Fruit fly (Drosophila melanogaster) whole organism: ENCODE measurements around the gene Sgs7.
A peak's percentile ranks its signal among the peaks of the same experiment; 100 is the strongest.

Source experiments
- CG8478 ChIP-seq: fragments of >200 bp; optimal IDR thresholded peaks from 2 replicates; lab custom pipeline; 2018; ENCODE audit warnings: inconsistent platforms
- Dll ChIP-seq: fragments of >200 bp; optimal IDR thresholded peaks from 2 replicates; lab custom pipeline; 2017
- EcR ChIP-seq, 2 experiments: fragments of >200 bp; optimal IDR thresholded peaks; 2 replicates each; lab custom pipeline; 2017; ENCODE audit warnings: missing biosample characterization in 2 of 2, missing genetic modification characterization in 2 of 2, missing genetic modification reagents in 2 of 2
- pan ChIP-seq: fragments of >200 bp; optimal IDR thresholded peaks from 2 replicates; lab custom pipeline; 2017
- psq ChIP-seq: fragments of >200 bp; optimal IDR thresholded peaks from 2 replicates; lab custom pipeline; 2017
- usp ChIP-seq: fragments of >200 bp; optimal IDR thresholded peaks from 2 replicates; lab custom pipeline; 2017; ENCODE audit warnings: missing biosample characterization, missing genetic modification characterization, mixed read lengths

Gene Sgs7

dm6 chr3L:11509294-11509911 lies at the start of gene Sgs7, which contains the start of gene Sgs8:
Sgs7 (plus strand) TSS chr3L:11509861.
Sgs8 (minus strand) TSS chr3L:11509394.
- no peak for TF ChIP-seq psq (lab: Kevin White, UChicago)
- TF ChIP-seq EcR (GFP tag; optimal IDR thresholded peaks at IDR 0.05; lab: Kevin White, UChicago) = no peak
- TF ChIP-seq usp (GFP tag; lab: Kevin White, UChicago) = no peak
- no peak for TF ChIP-seq CG8478
- no peak for TF ChIP-seq pan (lab: Kevin White, UChicago)
- no peak for TF ChIP-seq Dll (lab: Kevin White, UChicago)

DNA sequence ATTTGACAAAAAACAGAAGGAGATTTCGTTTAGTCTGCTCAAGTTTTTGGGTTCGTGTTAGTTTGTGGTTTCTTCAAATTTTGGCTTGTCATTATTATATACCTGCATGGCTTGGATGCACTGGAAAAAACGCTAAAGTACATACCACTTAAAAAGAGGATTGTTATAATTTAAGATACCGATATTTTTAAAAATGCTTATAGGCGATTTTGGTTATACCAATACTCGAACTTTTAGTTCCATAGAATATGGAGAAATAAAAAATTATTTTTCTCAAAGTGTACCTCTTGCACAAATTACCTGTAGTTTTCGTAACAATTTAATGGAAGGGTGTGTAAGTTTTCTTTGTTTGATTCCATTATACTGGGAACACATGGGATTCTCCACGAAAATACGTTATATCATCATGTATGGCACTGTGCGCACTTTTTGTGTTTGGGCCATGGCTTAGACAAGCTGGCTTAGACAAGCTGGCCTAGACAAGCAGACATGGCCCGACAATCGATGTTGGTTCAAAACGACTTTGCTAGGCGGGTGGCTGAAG lies 44.2 kb upstream of the Sgs7 start, which contains the start of gene Fum3:
Fum3 (minus strand) TSS at position 494 of the 544 bp plus-strand sequence.
- TF ChIP-seq pan (lab: Kevin White, UChicago) (no peak), usp (GFP tag; lab: Kevin White, UChicago) (no peak), EcR (GFP tag; optimal IDR thresholded peaks at IDR 0.05; lab: Kevin White, UChicago) (no peak), psq (lab: Kevin White, UChicago) (no peak), CG8478 (no peak), Dll (lab: Kevin White, UChicago) (no peak)

dm6 chr3L:11466985-11467384 lies 42.7 kb upstream of the Sgs7 start:
- TF ChIP-seq Dll (lab: Kevin White, UChicago) (no peak), psq (lab: Kevin White, UChicago) (no peak), pan (lab: Kevin White, UChicago) (no peak), CG8478 (no peak), EcR (GFP tag; optimal IDR thresholded peaks at IDR 0.05; lab: Kevin White, UChicago) (no peak), usp (GFP tag; lab: Kevin White, UChicago) (no peak)

dm6 chr3L:11472388-11472787 lies 37.3 kb upstream of the Sgs7 start:
- TF ChIP-seq EcR (GFP tag; optimal IDR thresholded peaks at IDR 0.05; lab: Kevin White, UChicago) (no peak), Dll (lab: Kevin White, UChicago) (no peak), pan (lab: Kevin White, UChicago) (no peak), CG8478 (no peak), usp (GFP tag; lab: Kevin White, UChicago) (no peak), psq (lab: Kevin White, UChicago) (no peak)

dm6 chr3L:11472991-11473390 lies 36.7 kb upstream of the Sgs7 start, which contains the start of gene Vha16-3:
Vha16-3 (plus strand) TSS chr3L:11473291.
- TF ChIP-seq usp (GFP tag; lab: Kevin White, UChicago) = no peak
- TF ChIP-seq EcR (GFP tag; optimal IDR thresholded peaks at IDR 0.05; lab: Kevin White, UChicago) = no peak
- TF ChIP-seq Dll (lab: Kevin White, UChicago) = no peak
- TF ChIP-seq psq (lab: Kevin White, UChicago) = no peak
- no peak for TF ChIP-seq pan (lab: Kevin White, UChicago)
- no peak for TF ChIP-seq CG8478

DNA sequence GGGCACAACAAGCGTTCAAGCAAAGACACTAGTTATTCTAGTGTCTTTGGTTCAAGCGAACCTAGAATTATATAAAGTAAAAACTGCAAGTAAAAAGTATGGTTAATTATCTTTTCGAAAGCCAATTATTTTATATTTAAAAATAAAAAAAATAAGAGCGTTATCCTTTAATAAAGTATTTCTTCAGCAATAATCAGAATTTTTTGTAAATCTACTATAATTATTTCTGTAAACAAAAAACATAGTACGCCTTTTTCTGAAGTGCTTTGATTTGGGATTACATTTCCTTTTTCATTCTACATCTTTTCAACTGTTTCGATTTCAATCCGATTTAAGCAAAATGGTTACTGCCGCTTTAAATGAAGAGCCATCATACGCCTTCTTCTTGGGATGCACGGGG lies 35.0 kb upstream of the Sgs7 start, which contains the start of gene Vha16-2:
Vha16-2 (plus strand) TSS at position 301 of the 400 bp plus-strand sequence.
- TF ChIP-seq usp (GFP tag; lab: Kevin White, UChicago) (no peak), pan (lab: Kevin White, UChicago) (no peak), CG8478 (no peak), EcR (GFP tag; optimal IDR thresholded peaks at IDR 0.05; lab: Kevin White, UChicago) (no peak), psq (lab: Kevin White, UChicago) (no peak), Dll (lab: Kevin White, UChicago) (no peak)

DNA sequence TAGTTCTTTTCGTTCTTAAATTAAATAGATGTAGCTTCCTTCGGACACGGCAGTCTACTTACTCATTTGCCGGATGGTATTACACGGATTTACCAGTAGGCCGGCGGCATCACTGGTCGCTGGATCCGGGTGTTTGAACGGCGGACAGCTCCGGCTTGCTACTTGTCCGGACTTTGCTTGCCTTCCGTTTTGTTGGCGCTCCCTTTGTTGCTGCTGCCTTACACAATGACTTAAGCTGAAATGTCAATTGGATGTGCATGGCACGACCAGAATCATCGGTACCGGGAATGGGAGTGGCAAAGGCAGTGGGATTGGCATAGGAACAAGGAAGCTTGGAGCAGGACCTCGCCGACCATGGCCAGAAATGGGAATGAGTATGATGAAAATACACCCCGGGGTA lies 29.4 kb upstream of the Sgs7 start:
- no peak for TF ChIP-seq Dll (lab: Kevin White, UChicago)
- TF ChIP-seq usp (GFP tag; lab: Kevin White, UChicago) = no peak
- no peak for TF ChIP-seq CG8478
- TF ChIP-seq psq (lab: Kevin White, UChicago) = no peak
- TF ChIP-seq pan (lab: Kevin White, UChicago) = no peak
- no peak for TF ChIP-seq EcR (GFP tag; optimal IDR thresholded peaks at IDR 0.05; lab: Kevin White, UChicago)

DNA sequence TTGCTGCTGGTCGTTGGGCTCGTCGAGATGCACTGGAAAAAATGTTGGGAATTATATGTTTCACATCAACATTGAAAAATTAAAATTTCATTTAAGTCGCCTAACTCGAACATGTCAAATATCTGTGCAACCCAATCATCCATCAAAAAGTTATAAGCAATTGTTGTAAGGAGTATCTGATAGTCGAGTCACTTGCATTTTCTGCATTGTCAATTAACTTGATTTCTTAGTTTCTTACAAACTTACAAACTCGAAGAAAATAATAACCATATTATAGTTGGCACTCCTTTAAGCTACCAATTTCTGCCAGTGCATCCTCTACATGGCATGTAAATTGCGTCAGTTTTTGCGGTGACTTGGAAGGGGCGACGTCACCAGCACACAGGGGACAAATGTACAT lies 26.5 kb upstream of the Sgs7 start:
- TF ChIP-seq Dll (lab: Kevin White, UChicago) = no peak
- no peak for TF ChIP-seq CG8478
- TF ChIP-seq usp (GFP tag; lab: Kevin White, UChicago) = no peak
- no peak for TF ChIP-seq EcR (GFP tag; optimal IDR thresholded peaks at IDR 0.05; lab: Kevin White, UChicago)
- TF ChIP-seq psq (lab: Kevin White, UChicago) = no peak
- no peak for TF ChIP-seq pan (lab: Kevin White, UChicago)

- TF ChIP-seq psq (lab: Kevin White, UChicago) (no peak), Dll (lab: Kevin White, UChicago) (no peak), CG8478 (no peak), usp (GFP tag; lab: Kevin White, UChicago) (no peak), EcR (GFP tag; optimal IDR thresholded peaks at IDR 0.05; lab: Kevin White, UChicago) (no peak), pan (lab: Kevin White, UChicago) (no peak)
Observed at dm6 chr3L:11484483-11484882, 25.2 kb upstream of the Sgs7 start.

- TF ChIP-seq usp (GFP tag; lab: Kevin White, UChicago) (no peak), CG8478 (no peak), psq (lab: Kevin White, UChicago) (no peak), EcR (GFP tag; optimal IDR thresholded peaks at IDR 0.05; lab: Kevin White, UChicago) (no peak), Dll (lab: Kevin White, UChicago) (no peak), pan (lab: Kevin White, UChicago) (no peak)
Observed at dm6 chr3L:11485956-11486609, 23.6 kb upstream of the Sgs7 start.

dm6 chr3L:11487327-11487973 lies 22.2 kb upstream of the Sgs7 start, which contains the start of gene chrb:
chrb (plus strand) TSS chr3L:11487550.
- peak; percentile 82 for TF ChIP-seq Dll (lab: Kevin White, UChicago)
- TF ChIP-seq usp (GFP tag; lab: Kevin White, UChicago) = no peak
